Fruit fly (Drosophila melanogaster): ENCODE measurements around the gene mtsh.

mtsh gene

DNA sequence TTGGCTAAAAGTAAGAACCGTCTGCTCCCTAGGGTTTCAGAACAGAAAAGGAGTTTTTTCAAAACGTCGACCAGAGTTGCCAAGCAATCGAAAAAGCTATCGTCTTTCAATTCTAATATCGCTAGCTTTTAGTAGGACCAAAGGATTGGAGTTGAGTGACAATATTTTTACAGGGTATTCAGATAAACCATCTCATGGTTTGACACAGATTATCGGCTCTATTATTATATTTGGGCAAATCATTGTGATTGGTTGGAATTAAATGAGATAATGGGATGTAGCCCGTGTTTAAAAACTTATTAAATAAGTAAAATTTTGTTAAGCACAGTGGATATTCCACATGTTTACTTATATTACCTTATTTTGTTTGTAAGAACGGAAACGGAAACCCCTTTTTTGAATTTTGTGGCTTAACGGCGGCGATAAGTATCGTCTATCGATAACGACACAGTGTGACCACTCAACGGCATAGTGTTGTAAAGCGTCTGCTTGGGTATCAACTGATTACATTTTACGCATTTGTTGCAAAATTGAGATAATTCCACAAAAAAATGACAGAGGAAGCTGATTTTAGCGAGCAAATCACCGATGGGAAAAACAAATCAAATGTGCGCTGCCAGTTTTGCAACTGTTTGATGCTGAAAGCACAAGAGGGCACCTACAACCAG is at the start of gene mtsh, which contains the start of gene strat:
TSS of gene mtsh (minus strand) at position 51 of the 668 bp plus-strand sequence.
TSS of gene strat (plus strand) at position 471 of the 668 bp plus-strand sequence.
- TF ChIP-seq Sox14 (GFP tag; optimal IDR thresholded peaks at IDR 0.05) (no peak), svp (GFP tag) (no peak), Eip75B (GFP tag; optimal IDR thresholded peaks at IDR 0.05) (no peak), dsx (GFP tag; optimal IDR thresholded peaks at IDR 0.05; ENCODE audit: poor library complexity, severe bottlenecking) (peak; percentile 85), Eip78C (GFP tag) (peak; percentile 81), Met (GFP tag; optimal IDR thresholded peaks at IDR 0.05) (no peak), CG7368 (GFP tag; optimal IDR thresholded peaks at IDR 0.05) (no peak), vri (GFP tag; optimal IDR thresholded peaks at IDR 0.05) (no peak), CG6792 (GFP tag; optimal IDR thresholded peaks at IDR 0.05) (no peak), net (GFP tag; optimal IDR thresholded peaks at IDR 0.05) (no peak), OdsH (GFP tag; optimal IDR thresholded peaks at IDR 0.05) (no peak), Sox15 (GFP tag; optimal IDR thresholded peaks at IDR 0.05) (no peak), esn (GFP tag; optimal IDR thresholded peaks at IDR 0.05) (peak; percentile 64), acj6 (GFP tag; optimal IDR thresholded peaks at IDR 0.05) (peak; percentile 40), CG6808 (GFP tag; optimal IDR thresholded peaks at IDR 0.05) (no peak), Ets96B (tag; optimal IDR thresholded peaks at IDR 0.05) (no peak), CG9139 (GFP tag; optimal IDR thresholded peaks at IDR 0.05) (peak; percentile 6), cyc (GFP tag; optimal IDR thresholded peaks at IDR 0.05) (peak; percentile 58), CG11294 (GFP tag; IDR thresholded peaks at IDR 0.05) (no peak), pdm3 (GFP tag; optimal IDR thresholded peaks at IDR 0.05) (no peak), achi (GFP tag; optimal IDR thresholded peaks at IDR 0.05) (peak; percentile 32), fd59A (GFP tag; optimal IDR thresholded peaks at IDR 0.05) (no peak), Hr39 (GFP tag; optimal IDR thresholded peaks at IDR 0.05) (no peak), spab (GFP tag; optimal IDR thresholded peaks at IDR 0.05) (no peak), CG4318 (GFP tag; optimal IDR thresholded peaks at IDR 0.05) (no peak), CG11762 (GFP tag; optimal IDR thresholded peaks at IDR 0.05; ENCODE audit: insufficient read depth) (peak; percentile 21), CG8632 (GFP tag; optimal IDR thresholded peaks at IDR 0.05) (no peak), Blimp-1 (GFP tag; optimal IDR thresholded peaks at IDR 0.05) (peak; percentile 22), CG32006 (GFP tag; optimal IDR thresholded peaks at IDR 0.05) (no peak), Lpt (GFP tag; optimal IDR thresholded peaks at IDR 0.05) (no peak), CG1621 (tag; optimal IDR thresholded peaks at IDR 0.05) (no peak), CG16779 (tag; optimal IDR thresholded peaks at IDR 0.05) (no peak), Hr38 (GFP tag; optimal IDR thresholded peaks at IDR 0.05) (no peak), fkh (GFP tag; optimal IDR thresholded peaks at IDR 0.05) (peak; percentile 41), Eip93F (GFP tag; optimal IDR thresholded peaks at IDR 0.05) (no peak), ss (GFP tag; optimal IDR thresholded peaks at IDR 0.05) (no peak), CG8319 (GFP tag; optimal IDR thresholded peaks at IDR 0.05) (peak; percentile 30), CG6276 (GFP tag; optimal IDR thresholded peaks at IDR 0.05) (no peak), fd85E (GFP tag; optimal IDR thresholded peaks at IDR 0.05) (no peak), CG31627 (GFP tag; optimal IDR thresholded peaks at IDR 0.05) (no peak), Hr4 (GFP tag; optimal IDR thresholded peaks at IDR 0.05) (no peak), topi (GFP tag; optimal IDR thresholded peaks at IDR 0.05) (peak; percentile 65), lz (GFP tag; optimal IDR thresholded peaks at IDR 0.05) (peak; percentile 47), CG15336 (GFP tag; IDR thresholded peaks at IDR 0.05) (no peak), CG3032 (tag; optimal IDR thresholded peaks at IDR 0.05) (peak; percentile 2), CG10669 (GFP tag; optimal IDR thresholded peaks at IDR 0.05) (peak; percentile 51), eg (GFP tag; IDR thresholded peaks at IDR 0.05) (peak; percentile 53; the same call in 2 of the 3 replicates), CG3919 (GFP tag; optimal IDR thresholded peaks at IDR 0.05) (peak; percentile 69), Gug (GFP tag; IDR thresholded peaks at IDR 0.05) (no peak), CG10631 (GFP tag; optimal IDR thresholded peaks at IDR 0.05) (peak; percentile 3), Sox102F (GFP tag; optimal IDR thresholded peaks at IDR 0.05) (no peak), CG8119 (GFP tag; IDR thresholded peaks at IDR 0.05) (no peak)
